Fruit fly (Drosophila melanogaster) whole organism: ENCODE measurements around the gene Ucp4B.

Experiments
- CG8478 ChIP-seq: fragments of >200 bp; optimal IDR thresholded peaks from 2 replicates; lab custom pipeline; 2018; ENCODE audit warnings: inconsistent platforms
- Dll ChIP-seq: fragments of >200 bp; optimal IDR thresholded peaks from 2 replicates; lab custom pipeline; 2017
- EcR ChIP-seq, 2 experiments: fragments of >200 bp; optimal IDR thresholded peaks; 2 replicates each; lab custom pipeline; 2017; ENCODE audit warnings: missing biosample characterization in 2 of 2, missing genetic modification characterization in 2 of 2, missing genetic modification reagents in 2 of 2
- pan ChIP-seq: fragments of >200 bp; optimal IDR thresholded peaks from 2 replicates; lab custom pipeline; 2017
- psq ChIP-seq: fragments of >200 bp; optimal IDR thresholded peaks from 2 replicates; lab custom pipeline; 2017
- usp ChIP-seq: fragments of >200 bp; optimal IDR thresholded peaks from 2 replicates; lab custom pipeline; 2017; ENCODE audit warnings: missing biosample characterization, missing genetic modification characterization, mixed read lengths

Gene Ucp4B

dm6 chr2L:5948775-5949526, 20.7 kb upstream of the Ucp4B start, which contains the start of gene CG9044:
CG9044 (plus strand) TSS chr2L:5949450.
- TF ChIP-seq Dll (lab: Kevin White, UChicago) (no peak), EcR (GFP tag; optimal IDR thresholded peaks at IDR 0.05; lab: Kevin White, UChicago) (no peak), usp (GFP tag; lab: Kevin White, UChicago) (no peak), psq (no peak), pan (lab: Kevin White, UChicago) (no peak), CG8478 (lab: Kevin White, UChicago) (no peak)

DNA sequence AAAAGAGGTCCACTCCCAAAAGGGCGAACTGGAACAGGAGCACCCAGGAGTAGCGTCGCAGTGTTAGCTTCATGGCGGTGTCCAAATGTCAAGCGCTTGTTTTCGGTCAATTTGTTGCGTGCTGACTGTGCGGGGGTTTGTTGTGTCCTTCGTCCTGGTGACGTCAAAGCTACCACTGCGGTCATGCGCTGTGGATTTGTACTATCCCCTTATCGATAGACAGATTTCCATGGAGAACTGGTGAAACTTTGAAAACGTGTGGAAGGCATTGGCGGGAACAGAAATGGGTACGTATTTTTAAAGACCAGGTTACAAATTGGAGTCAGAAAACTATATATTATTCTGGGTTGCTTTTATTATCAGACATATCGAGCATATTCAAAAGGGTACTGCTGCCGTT, 13.5 kb upstream of the Ucp4B start, which contains the start of gene CG13999:
CG13999 (minus strand) TSS at position 314 of the 400 bp plus-strand sequence.
- TF ChIP-seq CG8478 (lab: Kevin White, UChicago), result no peak
- no peak for TF ChIP-seq usp (GFP tag; lab: Kevin White, UChicago)
- no peak for TF ChIP-seq EcR (GFP tag; optimal IDR thresholded peaks at IDR 0.05; lab: Kevin White, UChicago)
- TF ChIP-seq pan (lab: Kevin White, UChicago), result no peak
- TF ChIP-seq Dll (lab: Kevin White, UChicago), result no peak
- TF ChIP-seq psq, result no peak

DNA sequence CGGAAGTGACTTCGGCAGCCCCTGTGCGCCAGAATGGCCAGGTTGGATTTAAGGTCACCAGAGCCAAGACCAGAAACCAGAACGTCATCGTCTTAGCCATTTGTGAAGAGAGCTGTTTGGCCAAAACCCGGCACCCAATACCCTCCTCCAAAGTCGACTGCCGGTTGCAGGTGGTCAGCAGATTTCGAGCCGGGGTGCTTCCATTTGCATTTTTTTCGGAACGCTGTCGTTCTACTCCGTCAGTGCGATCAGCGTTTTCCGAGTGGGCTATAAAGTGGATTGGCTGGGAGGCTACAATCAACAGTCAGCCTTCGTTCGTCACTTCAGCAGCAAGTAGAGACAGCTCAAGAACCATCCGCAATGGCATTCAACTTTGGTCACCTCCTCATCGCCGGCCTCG, 13.0 kb upstream of the Ucp4B start, which contains the start of the genes CG13998 and Vm26Ab:
CG13998 (minus strand) TSS at position 114 of the 400 bp plus-strand sequence.
Vm26Ab (plus strand) TSS at position 299 of the 400 bp plus-strand sequence.
- TF ChIP-seq Dll (lab: Kevin White, UChicago), result no peak
- no peak for TF ChIP-seq usp (GFP tag; lab: Kevin White, UChicago)
- no peak for TF ChIP-seq CG8478 (lab: Kevin White, UChicago)
- TF ChIP-seq pan (lab: Kevin White, UChicago), result no peak
- no peak for TF ChIP-seq EcR (GFP tag; optimal IDR thresholded peaks at IDR 0.05; lab: Kevin White, UChicago)

dm6 chr2L:5958581-5959177, 11.0 kb upstream of the Ucp4B start, which contains the start of gene Vm26Ac:
Vm26Ac (minus strand) TSS chr2L:5958631.
- no peak for TF ChIP-seq EcR (GFP tag; optimal IDR thresholded peaks at IDR 0.05; lab: Kevin White, UChicago)
- no peak for TF ChIP-seq pan (lab: Kevin White, UChicago)
- no peak for TF ChIP-seq psq
- no peak for TF ChIP-seq usp (GFP tag; lab: Kevin White, UChicago)
- TF ChIP-seq CG8478 (lab: Kevin White, UChicago), result no peak
- no peak for TF ChIP-seq Dll (lab: Kevin White, UChicago)

DNA sequence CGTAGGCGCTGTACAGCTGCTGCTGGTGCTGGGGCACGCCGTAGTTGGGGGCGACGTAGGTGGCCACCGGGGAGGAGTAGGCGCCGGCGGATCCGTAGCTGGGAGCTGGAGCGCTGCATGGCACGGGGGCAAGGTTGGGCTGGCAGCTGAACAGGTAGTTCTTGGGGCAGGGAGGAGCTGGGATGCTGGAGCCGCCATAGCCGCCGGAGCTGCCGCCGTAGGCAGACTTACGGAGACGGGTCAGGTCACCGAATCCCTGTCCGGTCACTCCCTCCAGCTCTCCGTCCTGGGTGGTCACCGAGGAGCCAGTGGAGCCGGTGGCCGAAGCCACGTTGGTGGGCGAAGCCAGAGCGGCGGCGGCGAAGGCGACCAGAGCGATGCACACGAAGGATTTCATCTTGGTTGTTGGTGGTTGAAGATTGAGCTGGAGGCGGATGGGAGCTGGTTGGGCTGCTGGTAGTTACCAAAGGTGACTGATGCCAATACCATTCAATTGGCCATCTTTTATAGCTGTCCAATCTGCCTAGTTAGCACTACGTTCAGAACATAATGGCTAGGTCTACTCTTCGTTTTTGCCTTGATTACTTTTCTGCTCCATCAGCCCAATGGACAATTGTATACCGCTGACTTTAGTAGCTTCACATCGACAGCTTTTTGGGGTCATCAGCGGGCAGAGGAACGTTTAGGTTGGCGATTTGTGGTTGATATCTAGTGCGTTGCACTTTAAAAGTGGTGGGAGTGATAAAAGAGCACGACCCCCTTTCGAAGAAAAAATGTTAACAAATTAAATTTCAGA, 9.6 kb upstream of the Ucp4B start, which contains the start of gene Vm26Aa:
Vm26Aa (minus strand) TSS at position 478 of the 796 bp plus-strand sequence.
- no peak for TF ChIP-seq Dll (lab: Kevin White, UChicago)
- no peak for TF ChIP-seq usp (GFP tag; lab: Kevin White, UChicago)
- TF ChIP-seq CG8478 (lab: Kevin White, UChicago), result no peak
- no peak for TF ChIP-seq EcR (GFP tag; optimal IDR thresholded peaks at IDR 0.05; lab: Kevin White, UChicago)
- TF ChIP-seq psq, result no peak
- TF ChIP-seq pan (lab: Kevin White, UChicago), result no peak

DNA sequence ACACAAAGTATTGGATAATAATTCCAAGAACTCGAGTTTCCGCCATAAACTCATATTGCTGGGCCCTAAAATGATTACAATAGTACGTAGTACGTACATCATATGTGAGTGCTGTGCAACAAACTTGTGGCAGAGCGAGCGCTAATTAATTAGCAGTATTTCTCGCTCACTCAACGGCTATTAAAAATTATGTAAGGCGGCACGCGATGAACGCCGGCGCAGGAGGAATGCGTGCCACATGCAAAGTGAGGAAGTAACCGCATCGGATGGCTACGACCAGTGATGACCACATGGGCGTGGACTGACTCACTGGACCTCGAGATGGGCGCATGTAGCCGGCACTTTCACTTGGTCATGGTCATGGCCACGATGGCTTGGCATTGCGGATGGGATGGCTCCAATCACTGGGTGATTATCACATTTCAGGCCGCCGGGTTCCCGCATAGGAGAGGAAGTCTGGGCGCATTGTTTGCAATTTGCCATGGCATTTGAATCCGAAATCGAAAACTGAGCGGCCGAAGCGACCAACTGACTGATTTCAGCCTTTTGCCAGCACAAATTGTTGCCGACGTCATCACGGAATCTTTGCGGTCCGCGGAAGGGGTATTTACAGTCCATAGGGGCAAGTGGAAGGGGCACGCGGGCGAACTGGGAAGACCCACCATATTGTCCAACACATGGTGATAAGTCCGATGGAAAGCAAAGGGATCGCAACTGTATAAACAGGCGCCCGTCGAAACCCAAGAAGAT, 8.3 kb upstream of the Ucp4B start:
- TF ChIP-seq CG8478 (lab: Kevin White, UChicago), result no peak
- TF ChIP-seq psq, result no peak
- TF ChIP-seq pan (lab: Kevin White, UChicago), result no peak
- TF ChIP-seq Dll (lab: Kevin White, UChicago), result no peak
- no peak for TF ChIP-seq usp (GFP tag; lab: Kevin White, UChicago)
- no peak for TF ChIP-seq EcR (GFP tag; optimal IDR thresholded peaks at IDR 0.05; lab: Kevin White, UChicago)

dm6 chr2L:5963251-5963650, 6.4 kb upstream of the Ucp4B start:
- TF ChIP-seq EcR (GFP tag; optimal IDR thresholded peaks at IDR 0.05; lab: Kevin White, UChicago) (no peak), CG8478 (lab: Kevin White, UChicago) (no peak), usp (GFP tag; lab: Kevin White, UChicago) (no peak), Dll (lab: Kevin White, UChicago) (no peak), psq (no peak), pan (lab: Kevin White, UChicago) (no peak)

DNA sequence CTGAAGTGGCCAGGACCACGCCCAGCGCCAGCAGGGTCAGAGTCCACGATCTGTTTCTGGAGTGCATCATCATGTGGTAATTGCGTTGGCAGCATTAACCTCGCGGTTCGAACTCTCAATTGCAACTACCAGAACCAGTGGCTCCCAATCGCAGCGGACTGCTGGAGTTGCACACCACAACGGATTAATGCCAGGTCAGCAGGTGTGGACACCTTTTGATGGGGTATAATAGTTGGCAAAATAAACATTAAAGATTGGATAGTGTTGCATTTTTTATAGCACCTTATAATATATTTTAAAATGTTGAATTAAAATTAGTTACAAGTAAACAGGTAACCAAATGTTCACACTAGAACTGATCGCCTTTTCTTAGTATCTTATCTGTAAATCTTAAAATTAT, 5.4 kb upstream of the Ucp4B start:
- TF ChIP-seq usp (GFP tag; lab: Kevin White, UChicago), result no peak
- TF ChIP-seq EcR (GFP tag; optimal IDR thresholded peaks at IDR 0.05; lab: Kevin White, UChicago), result no peak
- no peak for TF ChIP-seq CG8478 (lab: Kevin White, UChicago)
- no peak for TF ChIP-seq pan (lab: Kevin White, UChicago)
- no peak for TF ChIP-seq psq
- no peak for TF ChIP-seq Dll (lab: Kevin White, UChicago)

DNA sequence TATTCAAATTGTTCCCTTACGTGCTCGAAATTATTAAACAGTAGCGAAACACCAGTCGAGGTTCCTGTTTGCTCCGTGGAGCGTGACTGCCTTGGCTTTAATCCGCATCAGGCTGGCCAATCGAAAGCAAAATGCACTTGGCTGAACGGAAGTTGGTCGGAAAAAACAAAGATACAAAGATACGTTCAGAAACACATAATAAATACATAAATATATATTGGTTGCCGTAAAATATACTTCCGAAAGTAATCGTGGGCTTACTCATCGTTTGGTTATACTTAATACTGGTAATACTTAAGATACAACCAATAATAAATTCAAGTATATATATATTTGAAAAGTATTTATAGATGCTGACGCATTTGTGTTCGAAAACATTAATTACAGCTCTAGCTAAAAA, 4.8 kb upstream of the Ucp4B start, which contains the start of gene psd:
psd (minus strand) TSS at position 101 of the 400 bp plus-strand sequence.
- TF ChIP-seq psq (no peak), pan (lab: Kevin White, UChicago) (no peak), CG8478 (lab: Kevin White, UChicago) (no peak), Dll (lab: Kevin White, UChicago) (no peak), EcR (GFP tag; optimal IDR thresholded peaks at IDR 0.05; lab: Kevin White, UChicago) (no peak), usp (GFP tag; lab: Kevin White, UChicago) (no peak)
